Worm (Caenorhabditis elegans) whole organism, L4/young adult: ENCODE data around the gene T26H5.11.

Source experiments
- W03F9.2 ChIP-seq: fragments of 150-350 bp; optimal IDR thresholded peaks from 2 replicates; lab custom pipeline; 2014; ENCODE audit warnings: missing biosample characterization, missing genetic modification characterization
- dao-5 ChIP-seq: sonication (generic microtip); optimal IDR thresholded peaks from 2 replicates; lab custom pipeline; 2016; ENCODE audit warnings: missing genotype, missing genetic modification characterization, moderate library complexity, missing compliant biosample characterization

- TF ChIP-seq dao-5 (no peak), W03F9.2 (tag; lab: Kevin White, UChicago) (no peak)
Observed at ce11 chrV:15401856-15402314, 42.2 kb downstream of the T26H5.11 start, which contains the start of gene fbxa-135.
